Worm (Caenorhabditis elegans): Measurements from ENCODE around the gene F53C3.6.

DNA sequence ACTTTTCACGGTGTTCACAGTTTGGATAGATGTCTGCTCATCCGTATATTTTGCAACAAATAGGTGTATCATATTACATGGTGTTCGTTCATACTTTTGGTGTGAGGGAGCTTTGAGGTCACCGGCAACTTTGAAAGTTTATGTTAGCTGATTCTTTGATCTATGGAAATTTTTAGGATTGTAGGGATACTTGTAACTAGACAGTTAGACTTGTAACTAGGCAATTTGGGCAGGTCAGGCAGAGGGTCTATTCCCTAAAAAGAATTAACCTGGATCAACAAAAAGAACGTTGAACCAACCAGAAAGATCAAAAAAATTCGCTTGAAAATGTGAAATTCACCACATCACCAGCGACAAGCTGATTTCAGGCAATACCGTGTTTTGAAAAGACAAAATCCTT is 4.0 kb upstream of the F53C3.6 start:
- no peak for TF ChIP-seq pha-4 (GFP tag; IDR thresholded peaks at IDR 0.05)
- TF ChIP-seq pha-4 (tag; optimal IDR thresholded peaks at IDR 0.05) = no peak
- TF ChIP-seq nhr-77 (tag; optimal IDR thresholded peaks at IDR 0.05) = no peak
- no peak for TF ChIP-seq lir-3 (tag; optimal IDR thresholded peaks at IDR 0.05)
